Worm (Caenorhabditis elegans) whole organism, midembryonic: ENCODE data around the gene rsp-8.

ENCODE experiments used
- T22C8.4 ChIP-seq: fragments of 200-800 bp; sonication (Bioruptor generic); IDR thresholded peaks from 2 replicates; pipeline ENCODE4 v1.3.6; 2022; ENCODE audit warnings: missing genetic modification characterization, missing compliant biosample characterization
- cog-1 ChIP-seq: sonication (generic microtip); optimal IDR thresholded peaks from 2 replicates; lab custom pipeline; 2016; ENCODE audit warnings: missing genetic modification characterization, missing compliant biosample characterization
- flt-1 ChIP-seq: fragments of 200-800 bp; sonication (Bioruptor generic); IDR thresholded peaks from 2 replicates; pipeline ENCODE4 v1.3.6; 2022; ENCODE audit warnings: missing genetic modification characterization, missing compliant biosample characterization
- klf-2 ChIP-seq: fragments of 200-800 bp; sonication (Bioruptor generic); conservative IDR thresholded peaks from 2 replicates; pipeline ENCODE4 v1.3.6; 2022; ENCODE audit warnings: missing genetic modification reagents, missing genetic modification characterization, missing compliant biosample characterization
- med-1 ChIP-seq: sonication (generic microtip); optimal IDR thresholded peaks from 2 replicates; lab custom pipeline; 2017; ENCODE audit warnings: missing genetic modification characterization, mild to moderate bottlenecking, missing compliant biosample characterization, antibody characterized with exemption, missing genetic modification reagents; ENCODE audit not compliant: insufficient read depth
- ref-1 ChIP-seq: fragments of 200-800 bp; sonication (Bioruptor generic); conservative IDR thresholded peaks from 2 replicates; pipeline ENCODE4 v1.3.6; 2022; ENCODE audit warnings: missing genetic modification reagents, missing genetic modification characterization, missing compliant biosample characterization
- tab-1 ChIP-seq: fragments of 200-800 bp; sonication (Bioruptor generic); IDR thresholded peaks from 2 replicates; pipeline ENCODE4 v1.3.6; 2022; ENCODE audit warnings: missing genetic modification characterization, missing compliant biosample characterization
- ztf-23 ChIP-seq: fragments of 200-800 bp; sonication (Bioruptor generic); IDR thresholded peaks from 2 replicates; pipeline ENCODE4 v1.3.6; 2022; ENCODE audit warnings: missing genetic modification reagents, missing genetic modification characterization, missing compliant biosample characterization
- ztf-29 ChIP-seq: fragments of 200-800 bp; sonication (Bioruptor generic); IDR thresholded peaks from 2 replicates; pipeline ENCODE4 v1.3.6; 2022; ENCODE audit warnings: missing genetic modification reagents, missing genetic modification characterization, missing compliant biosample characterization

Gene rsp-8

DNA sequence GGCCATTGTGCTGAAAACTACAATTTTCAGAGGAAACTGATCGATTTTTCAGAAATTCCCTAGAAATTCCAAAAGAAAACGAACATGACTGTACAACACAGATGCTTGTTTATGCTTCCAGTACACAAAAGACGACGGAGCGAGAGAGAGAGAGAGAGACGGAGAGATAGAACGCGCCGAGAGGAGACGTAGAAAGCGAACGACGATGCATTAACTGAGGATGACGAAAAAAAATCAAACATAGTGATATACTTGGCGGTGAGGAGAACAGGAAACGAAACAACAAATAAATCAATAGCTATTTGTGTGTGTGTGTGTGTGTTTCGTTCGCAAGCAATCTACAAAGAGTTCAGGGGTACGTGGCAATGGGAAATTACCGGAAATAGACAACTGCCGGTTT, 8.6 kb downstream of the rsp-8 start:
- TF ChIP-seq cog-1 (tag; lab: Kevin White, UChicago) = no peak
- TF ChIP-seq med-1 (GFP tag; lab: Kevin White, UChicago) = no peak
- no peak for TF ChIP-seq ztf-29 (GFP tag; lab: Robert Waterston, UW)
- TF ChIP-seq ztf-23 = no peak
- TF ChIP-seq ref-1 (GFP tag; lab: Robert Waterston, UW) = no peak
- TF ChIP-seq tab-1 = no peak
- TF ChIP-seq flt-1 (GFP tag; lab: Robert Waterston, UW) = no peak
- no peak for TF ChIP-seq T22C8.4 (GFP tag; lab: Robert Waterston, UW)
- no peak for TF ChIP-seq klf-2 (GFP tag; lab: Robert Waterston, UW)

DNA sequence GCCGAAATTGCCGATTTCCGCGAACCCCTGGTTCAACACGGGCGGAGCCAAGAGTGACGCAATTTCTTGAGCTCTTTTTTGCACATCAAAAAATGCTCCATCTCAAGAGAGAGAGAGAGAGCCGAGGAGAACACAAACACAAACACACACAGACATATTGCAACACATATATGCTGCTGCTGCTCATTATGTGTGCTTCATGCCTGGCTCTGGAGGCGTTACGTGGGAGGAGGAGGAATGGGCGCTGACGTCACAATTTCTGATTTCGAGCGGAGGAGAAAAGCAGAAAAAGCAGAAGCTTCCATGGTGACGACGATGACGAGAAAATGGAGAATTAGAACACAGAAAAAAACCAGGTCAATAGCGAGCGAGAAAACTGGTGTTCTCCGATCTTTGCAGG, 9.8 kb downstream of the rsp-8 start:
- TF ChIP-seq ztf-29 (GFP tag; lab: Robert Waterston, UW) (no peak), tab-1 (no peak), med-1 (GFP tag; lab: Kevin White, UChicago) (no peak), cog-1 (tag; lab: Kevin White, UChicago) (no peak), klf-2 (GFP tag; lab: Robert Waterston, UW) (no peak), ref-1 (GFP tag; lab: Robert Waterston, UW) (no peak), T22C8.4 (GFP tag; lab: Robert Waterston, UW) (no peak), ztf-23 (no peak), flt-1 (GFP tag; lab: Robert Waterston, UW) (no peak)

DNA sequence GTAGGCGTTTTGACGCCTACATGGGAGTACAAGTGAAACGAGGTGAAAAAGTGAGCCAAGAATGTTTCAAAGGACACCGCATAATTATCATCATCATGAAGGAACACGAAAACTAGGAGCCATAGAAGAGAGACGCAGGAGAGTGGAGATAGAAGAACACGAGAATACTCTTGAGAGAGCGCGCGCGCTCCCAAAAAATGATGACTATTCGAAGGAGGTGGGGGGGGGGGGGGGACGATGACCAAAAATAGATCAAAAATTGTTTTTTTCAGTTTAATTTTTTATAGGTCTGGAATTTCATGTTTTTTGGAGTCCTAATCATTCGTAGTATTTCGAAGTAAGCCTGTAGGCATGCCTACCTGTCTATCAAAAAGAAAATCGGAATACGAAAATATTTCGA, 10.5 kb downstream of the rsp-8 start:
- TF ChIP-seq ref-1 (GFP tag; lab: Robert Waterston, UW) (no peak), T22C8.4 (GFP tag; lab: Robert Waterston, UW) (no peak), klf-2 (GFP tag; lab: Robert Waterston, UW) (no peak)

DNA sequence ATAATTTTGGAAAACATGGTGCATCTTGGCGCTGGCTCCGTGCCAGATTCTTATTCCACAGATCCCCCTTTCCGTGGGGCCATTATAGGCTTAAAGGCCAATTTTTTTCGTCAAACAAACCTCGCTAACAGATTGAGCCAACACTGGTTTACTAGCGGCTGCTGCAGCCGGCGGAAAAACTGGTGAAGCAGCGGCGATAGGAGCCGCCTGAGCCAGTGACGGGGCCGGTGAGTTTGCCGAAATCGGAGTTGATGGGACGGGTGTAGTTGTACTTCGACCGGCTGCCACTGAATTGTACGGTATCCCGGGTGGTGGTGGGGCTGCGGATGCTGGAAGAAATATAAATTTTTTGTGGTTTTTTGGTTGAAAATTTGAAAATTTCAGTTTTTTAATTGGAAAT, 15.5 kb downstream of the rsp-8 start:
- TF ChIP-seq T22C8.4 (GFP tag; lab: Robert Waterston, UW) (no peak), cog-1 (tag; lab: Kevin White, UChicago) (no peak), med-1 (GFP tag; lab: Kevin White, UChicago) (no peak), tab-1 (no peak), klf-2 (GFP tag; lab: Robert Waterston, UW) (no peak), ztf-29 (GFP tag; lab: Robert Waterston, UW) (no peak), ref-1 (GFP tag; lab: Robert Waterston, UW) (no peak), ztf-23 (no peak), flt-1 (GFP tag; lab: Robert Waterston, UW) (no peak)

DNA sequence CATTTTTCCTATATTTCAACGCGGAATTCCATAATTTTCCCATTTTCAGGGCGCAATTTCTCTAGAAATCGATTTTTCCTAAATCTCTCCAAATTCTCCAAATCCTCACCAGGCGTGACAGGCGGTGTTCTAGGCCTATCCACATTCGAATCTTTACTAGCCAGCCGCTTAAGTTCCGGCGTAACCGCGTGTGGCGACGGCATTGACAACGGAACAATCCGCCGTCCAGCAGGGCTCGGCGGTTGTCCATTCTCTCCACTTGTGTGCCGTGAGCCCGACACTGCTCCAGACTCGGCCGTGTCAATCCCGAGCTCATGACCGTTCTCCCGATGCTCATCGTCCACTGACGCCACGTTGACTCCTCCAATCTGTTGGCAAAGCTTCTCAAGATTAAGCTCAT, 16.8 kb downstream of the rsp-8 start:
- TF ChIP-seq klf-2 (GFP tag; lab: Robert Waterston, UW) (no peak), ztf-29 (GFP tag; lab: Robert Waterston, UW) (no peak), cog-1 (tag; lab: Kevin White, UChicago) (no peak), ref-1 (GFP tag; lab: Robert Waterston, UW) (no peak)

DNA sequence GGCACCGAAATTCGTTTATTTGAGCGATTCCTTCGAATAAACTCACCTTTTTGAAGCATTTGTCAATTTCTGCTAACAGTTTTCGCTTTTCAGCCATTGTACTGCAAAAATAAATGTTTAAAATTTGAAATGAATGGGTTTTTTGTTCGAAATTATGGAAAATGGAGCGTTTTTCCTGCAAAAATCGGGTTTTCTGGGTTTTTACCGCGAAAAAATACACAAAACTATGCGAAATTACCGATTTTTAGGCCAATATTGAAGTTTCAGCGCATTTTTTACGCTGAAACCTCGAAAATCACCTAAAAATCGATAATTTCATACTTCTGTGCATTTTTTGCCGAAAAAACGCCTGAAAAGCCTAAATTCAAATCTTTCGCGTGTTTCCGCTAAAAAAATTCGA, 20.1 kb downstream of the rsp-8 start, which contains the start of gene ntl-3:
Gene ntl-3, minus strand, starts transcription at position 101 of the 400 bp plus-strand sequence.
- TF ChIP-seq flt-1 (GFP tag; lab: Robert Waterston, UW) (no peak), T22C8.4 (GFP tag; lab: Robert Waterston, UW) (no peak), ztf-29 (GFP tag; lab: Robert Waterston, UW) (no peak), ref-1 (GFP tag; lab: Robert Waterston, UW) (no peak), med-1 (GFP tag; lab: Kevin White, UChicago) (no peak), klf-2 (GFP tag; lab: Robert Waterston, UW) (no peak), ztf-23 (no peak), tab-1 (no peak), cog-1 (tag; lab: Kevin White, UChicago) (no peak)

DNA sequence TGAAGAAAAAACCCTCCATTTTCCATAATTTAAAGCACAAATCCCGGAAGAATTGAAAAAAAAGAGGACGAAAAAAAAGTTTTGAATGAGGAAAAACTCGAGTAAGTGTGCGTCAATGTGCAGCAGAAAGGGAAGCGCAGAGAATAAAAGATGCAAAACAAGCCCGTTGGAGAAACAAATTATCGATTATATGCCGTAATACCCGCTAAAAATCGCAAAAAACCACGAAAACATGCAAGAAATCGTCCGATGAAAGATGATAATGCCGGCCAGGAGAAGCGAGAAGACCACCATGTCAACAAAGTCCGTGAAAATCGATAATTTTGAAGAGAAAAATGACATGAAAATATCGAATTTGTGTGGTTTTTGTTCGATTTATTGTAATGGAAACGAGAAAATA, 20.8 kb downstream of the rsp-8 start:
- TF ChIP-seq ztf-23 = no peak
- peak; percentile 64 for TF ChIP-seq T22C8.4 (GFP tag; lab: Robert Waterston, UW)

DNA sequence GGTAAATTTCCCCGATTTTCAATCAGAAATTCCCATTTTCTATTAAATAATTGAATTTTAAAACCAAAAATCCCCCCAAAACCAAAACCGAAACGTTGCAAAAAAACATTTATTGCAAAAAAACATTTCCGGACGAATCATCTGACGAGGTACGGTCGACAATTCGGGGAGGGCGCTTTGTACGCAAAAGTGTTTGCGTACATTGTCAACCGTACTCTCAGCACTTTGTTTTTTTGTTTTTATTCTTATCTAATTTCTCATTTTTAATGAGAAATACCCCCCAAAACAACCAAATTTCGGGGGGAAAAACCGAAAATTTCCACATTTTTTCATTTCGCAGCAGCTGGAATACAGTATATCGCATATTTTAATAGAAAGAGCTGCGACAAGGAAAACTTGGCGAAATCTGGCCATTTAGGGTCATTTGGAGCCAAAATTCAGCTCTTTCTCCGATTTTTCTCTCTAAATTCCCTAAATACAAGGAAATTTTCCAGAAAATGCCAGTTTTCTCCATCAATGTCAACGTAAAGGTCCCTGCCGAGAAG, 21.5 kb downstream of the rsp-8 start, which contains the start of gene mif-1:
Gene mif-1, plus strand, starts transcription at position 495 of the 545 bp plus-strand sequence.
- TF ChIP-seq cog-1 (tag; lab: Kevin White, UChicago) (no peak), ref-1 (GFP tag; lab: Robert Waterston, UW) (no peak), ztf-23 (no peak), ztf-29 (GFP tag; lab: Robert Waterston, UW) (no peak), tab-1 (no peak)

DNA sequence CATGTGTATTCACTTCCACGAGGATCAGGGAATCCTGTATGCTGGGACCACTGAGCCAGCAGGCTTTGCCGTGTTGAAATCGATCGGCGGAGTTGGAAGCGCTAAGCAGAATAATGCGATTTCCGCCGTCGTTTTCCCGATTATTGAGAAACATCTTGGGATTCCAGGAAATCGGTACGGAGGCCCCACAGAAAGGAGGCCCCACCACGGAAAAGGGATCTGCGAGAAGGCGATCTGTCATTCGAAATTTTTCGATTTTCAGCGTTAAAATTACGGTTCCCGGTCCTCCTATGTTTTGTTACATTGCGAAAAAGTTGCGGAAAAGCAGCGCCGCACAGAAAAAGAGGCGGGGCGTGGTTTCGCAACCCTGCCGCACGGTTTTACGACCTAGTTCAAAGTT, 22.1 kb downstream of the rsp-8 start:
- TF ChIP-seq med-1 (GFP tag; lab: Kevin White, UChicago) (no peak), ref-1 (GFP tag; lab: Robert Waterston, UW) (0 out of 2 replicates have a peak, but pooled peaks have one; percentile 25), flt-1 (GFP tag; lab: Robert Waterston, UW) (peak; percentile 64; the same call in 1 of the 2 replicates), T22C8.4 (GFP tag; lab: Robert Waterston, UW) (peak; percentile 34; the same call in 1 of the 2 replicates), klf-2 (GFP tag; lab: Robert Waterston, UW) (peak; percentile 60; the same call in 1 of the 2 replicates), ztf-29 (GFP tag; lab: Robert Waterston, UW) (no peak), ztf-23 (no peak), cog-1 (tag; lab: Kevin White, UChicago) (no peak), tab-1 (no peak)

DNA sequence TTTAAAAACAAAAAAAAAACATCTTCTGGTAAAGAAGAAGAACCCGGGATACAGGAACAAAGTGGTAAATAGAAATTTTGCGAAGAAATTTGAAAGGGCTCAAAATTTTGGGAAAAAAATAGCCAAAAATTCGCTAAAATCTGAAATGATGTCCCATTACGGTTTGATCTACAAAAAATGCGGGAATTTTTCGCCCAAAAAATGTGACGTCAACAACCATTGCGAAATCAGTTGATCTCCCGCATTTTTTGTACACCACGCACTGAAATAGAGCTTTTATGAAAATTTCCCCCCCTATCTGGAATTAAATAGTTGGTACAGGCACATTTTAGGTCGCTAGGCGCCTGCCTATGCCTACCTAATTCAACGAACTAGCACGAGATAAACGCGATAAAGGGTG, 23.4 kb downstream of the rsp-8 start:
- no peak for TF ChIP-seq cog-1 (tag; lab: Kevin White, UChicago)
- no peak for TF ChIP-seq T22C8.4 (GFP tag; lab: Robert Waterston, UW)
- no peak for TF ChIP-seq ztf-23
- TF ChIP-seq med-1 (GFP tag; lab: Kevin White, UChicago) = no peak
- no peak for TF ChIP-seq ztf-29 (GFP tag; lab: Robert Waterston, UW)
